Fruit fly (Drosophila melanogaster) whole organism, embryonic: ENCODE data around the gene eIF1.

Source experiments
- ATbp ChIP-seq: fragments of 200-800 bp; sonication (Bioruptor generic); optimal IDR thresholded peaks from 2 replicates; lab custom pipeline; 2017; ENCODE audit warnings: missing biosample characterization, mild to moderate bottlenecking, missing genetic modification characterization, missing genetic modification reagents
- Abd-B ChIP-seq: fragments of 200-800 bp; sonication (Bioruptor generic); optimal IDR thresholded peaks from 2 replicates; lab custom pipeline; 2018; ENCODE audit warnings: missing biosample characterization, mild to moderate bottlenecking, missing genetic modification characterization, moderate library complexity
- C15 ChIP-seq: fragments of 200-800 bp; sonication (Bioruptor generic); IDR thresholded peaks from 3 replicates; pipeline ENCODE4 v1.3.6; 2022; ENCODE audit warnings: missing biosample characterization, missing genetic modification characterization
- CG10267 ChIP-seq: fragments of 200-800 bp; sonication (Bioruptor generic); optimal IDR thresholded peaks from 2 replicates; lab custom pipeline; 2018; ENCODE audit warnings: missing biosample characterization, mild to moderate bottlenecking, missing genetic modification characterization, moderate library complexity
- CG10366 ChIP-seq: fragments of 200-800 bp; sonication (Bioruptor generic); IDR thresholded peaks from 2 replicates; pipeline ENCODE4 v1.3.6; 2022; ENCODE audit warnings: missing biosample characterization, missing genetic modification characterization
- CG11093 ChIP-seq: fragments of 200-800 bp; sonication (Bioruptor generic); IDR thresholded peaks from 3 replicates; pipeline ENCODE4 v1.3.6; 2022; ENCODE audit warnings: missing biosample characterization, missing genetic modification characterization
- CG15269 ChIP-seq: fragments of 200-800 bp; sonication (Bioruptor generic); optimal IDR thresholded peaks from 2 replicates; lab custom pipeline; 2018; ENCODE audit warnings: missing biosample characterization, mild to moderate bottlenecking, missing genetic modification characterization, moderate library complexity
- CG1602 ChIP-seq: fragments of 200-800 bp; sonication (Bioruptor generic); optimal IDR thresholded peaks from 3 replicates; lab custom pipeline; 2016; ENCODE audit warnings: missing biosample characterization, missing genetic modification characterization
- CG17328 ChIP-seq: fragments of 200-800 bp; sonication (Bioruptor generic); IDR thresholded peaks from 2 replicates; pipeline ENCODE4 v1.3.6; 2022; ENCODE audit warnings: missing biosample characterization, missing genetic modification characterization
- CG17568 ChIP-seq: fragments of 200-800 bp; sonication (Bioruptor generic); optimal IDR thresholded peaks from 2 replicates; lab custom pipeline; 2018; ENCODE audit warnings: missing biosample characterization, mild to moderate bottlenecking, missing genetic modification characterization, moderate library complexity
- CG17829 ChIP-seq: fragments of 200-800 bp; optimal IDR thresholded peaks from 2 replicates; lab custom pipeline; 2019; ENCODE audit warnings: missing biosample characterization, mild to moderate bottlenecking, missing genetic modification characterization, moderate library complexity
- CG18619 ChIP-seq: fragments of 200-800 bp; sonication (Bioruptor generic); optimal IDR thresholded peaks from 3 replicates; lab custom pipeline; 2017; ENCODE audit warnings: missing biosample characterization, mild to moderate bottlenecking, missing genetic modification characterization
- CG31224 ChIP-seq: fragments of 200-800 bp; sonication (Bioruptor generic); IDR thresholded peaks from 2 replicates; pipeline ENCODE4 v1.3.6; 2022; ENCODE audit warnings: missing biosample characterization, missing genetic modification characterization
- CG4854 ChIP-seq: fragments of 200-800 bp; sonication (Bioruptor generic); optimal IDR thresholded peaks from 2 replicates; lab custom pipeline; 2016; ENCODE audit warnings: missing biosample characterization, missing genetic modification characterization, inconsistent platforms
- CG6689 ChIP-seq: fragments of 200-800 bp; sonication (Bioruptor generic); IDR thresholded peaks from 2 replicates; pipeline ENCODE4 v1.3.6; 2022; ENCODE audit warnings: missing biosample characterization, missing genetic modification characterization
- CG6813 ChIP-seq: fragments of 200-800 bp; sonication (Bioruptor generic); optimal IDR thresholded peaks from 2 replicates; lab custom pipeline; 2017; ENCODE audit warnings: missing biosample characterization, missing genetic modification characterization, mild to moderate bottlenecking, moderate library complexity, missing genetic modification reagents
- CG8290 ChIP-seq, 3 experiments: fragments of 200-800 bp; sonication (Bioruptor generic); optimal IDR thresholded peaks; 2 replicates each; lab custom pipeline; 2016 to 2019; ENCODE audit warnings: missing biosample characterization in 3 of 3, missing genetic modification characterization in 3 of 3, mild to moderate bottlenecking in 2 of 3, moderate library complexity in 1 of 3
- CoRest ChIP-seq: fragments of 200-800 bp; sonication (Bioruptor generic); optimal IDR thresholded peaks from 3 replicates; lab custom pipeline; 2018; ENCODE audit warnings: missing biosample characterization, mild to moderate bottlenecking, missing genetic modification characterization, moderate library complexity
- D19B ChIP-seq: fragments of 200-800 bp; sonication (Bioruptor generic); optimal IDR thresholded peaks from 2 replicates; lab custom pipeline; 2017; ENCODE audit warnings: missing biosample characterization, mild to moderate bottlenecking, missing genetic modification characterization
- Dbx ChIP-seq: fragments of 200-800 bp; sonication (Bioruptor generic); IDR thresholded peaks from 3 replicates; pipeline ENCODE4 v1.3.6; 2022; ENCODE audit warnings: missing biosample characterization, missing genetic modification characterization
- HLH4C ChIP-seq: fragments of 200-800 bp; sonication (Bioruptor generic); IDR thresholded peaks from 3 replicates; pipeline ENCODE4 v1.3.6; 2022; ENCODE audit warnings: missing biosample characterization, missing genetic modification characterization; ENCODE audit not compliant: partially characterized antibody
- HLH54F ChIP-seq: fragments of 200-800 bp; sonication (Bioruptor generic); optimal IDR thresholded peaks from 3 replicates; lab custom pipeline; 2016; ENCODE audit warnings: missing biosample characterization, missing genetic modification characterization
- Hmx ChIP-seq: fragments of 200-800 bp; sonication (Bioruptor generic); optimal IDR thresholded peaks from 2 replicates; lab custom pipeline; 2016; ENCODE audit warnings: missing biosample characterization, missing genetic modification characterization
- Hr3 ChIP-seq: fragments of 200-800 bp; sonication (Bioruptor generic); optimal IDR thresholded peaks from 3 replicates; lab custom pipeline; 2016; ENCODE audit warnings: missing biosample characterization, missing genetic modification characterization
- Lpt ChIP-seq: fragments of >200 bp; optimal IDR thresholded peaks from 2 replicates; lab custom pipeline; 2018; ENCODE audit warnings: missing biosample characterization, missing genetic modification characterization
- Mrtf ChIP-seq: fragments of 200-800 bp; sonication (Bioruptor generic); IDR thresholded peaks from 3 replicates; pipeline ENCODE4 v1.3.6; 2022; ENCODE audit warnings: missing biosample characterization, missing genetic modification characterization
- NK7.1 ChIP-seq: fragments of 200-800 bp; sonication (Bioruptor generic); optimal IDR thresholded peaks from 3 replicates; lab custom pipeline; 2016; ENCODE audit warnings: missing biosample characterization, missing genetic modification characterization
- PHDP ChIP-seq: fragments of 200-800 bp; sonication (Bioruptor generic); optimal IDR thresholded peaks from 3 replicates; lab custom pipeline; 2018; ENCODE audit warnings: missing biosample characterization, mild to moderate bottlenecking, missing genetic modification characterization, moderate library complexity
- Spps ChIP-seq: fragments of 200-800 bp; sonication (Bioruptor generic); optimal IDR thresholded peaks from 2 replicates; lab custom pipeline; 2018; ENCODE audit warnings: missing biosample characterization, mild to moderate bottlenecking, missing genetic modification characterization
- bigmax ChIP-seq: fragments of 200-800 bp; sonication (Bioruptor generic); optimal IDR thresholded peaks from 2 replicates; lab custom pipeline; 2018; ENCODE audit warnings: missing biosample characterization, mild to moderate bottlenecking, missing genetic modification characterization
- br ChIP-seq: fragments of >200 bp; optimal IDR thresholded peaks from 2 replicates; lab custom pipeline; 2017
- cad ChIP-seq: fragments of >200 bp; optimal IDR thresholded peaks from 2 replicates; lab custom pipeline; 2017; ENCODE audit warnings: missing biosample characterization, missing genetic modification characterization
- eve ChIP-seq, 2 experiments: fragments of >200 bp; optimal IDR thresholded peaks; 2 replicates each; lab custom pipeline; 2017; ENCODE audit warnings: missing biosample characterization in 2 of 2, missing genetic modification characterization in 2 of 2
- fd96Cb ChIP-seq: fragments of 200-800 bp; sonication (Bioruptor generic); optimal IDR thresholded peaks from 2 replicates; lab custom pipeline; 2018; ENCODE audit warnings: missing biosample characterization, mild to moderate bottlenecking, missing genetic modification characterization, moderate library complexity
- kay ChIP-seq: fragments of 200-800 bp; sonication (Bioruptor generic); optimal IDR thresholded peaks from 2 replicates; lab custom pipeline; 2016; ENCODE audit warnings: missing biosample characterization, missing genetic modification characterization
- nom ChIP-seq: fragments of 200-800 bp; sonication (Bioruptor generic); optimal IDR thresholded peaks from 2 replicates; lab custom pipeline; 2017; ENCODE audit warnings: missing biosample characterization, missing genetic modification characterization, mild to moderate bottlenecking, moderate library complexity, missing genetic modification reagents
- oc ChIP-seq: fragments of 200-800 bp; sonication (Bioruptor generic); optimal IDR thresholded peaks from 2 replicates; lab custom pipeline; 2018; ENCODE audit warnings: missing biosample characterization, mild to moderate bottlenecking, missing genetic modification characterization, moderate library complexity
- pho ChIP-seq: fragments of 200-800 bp; sonication (Bioruptor generic); optimal IDR thresholded peaks from 2 replicates; lab custom pipeline; 2016; ENCODE audit warnings: missing biosample characterization, missing genetic modification characterization
- prd ChIP-seq, 3 experiments: fragments of >200 bp in 2 of 3; fragments of 200-800 bp in 1 of 3; sonication (Bioruptor generic) in 1 of 3; optimal IDR thresholded peaks in 2 of 3; IDR thresholded peaks in 1 of 3; 2 replicates in 2 of 3; 3 replicates in 1 of 3; pipeline versions ENCODE4 v1.3.6 to Lab custom; 2017 to 2022; ENCODE audit warnings: missing biosample characterization in 1 of 3, missing genetic modification characterization in 1 of 3
- psq ChIP-seq: fragments of 200-800 bp; sonication (Bioruptor generic); optimal IDR thresholded peaks from 2 replicates; lab custom pipeline; 2017; ENCODE audit warnings: missing biosample characterization, missing genetic modification characterization
- repo ChIP-seq: fragments of 200-800 bp; sonication (Bioruptor generic); optimal IDR thresholded peaks from 2 replicates; lab custom pipeline; 2016; ENCODE audit warnings: missing biosample characterization, missing genetic modification characterization
- sd ChIP-seq: fragments of 200-800 bp; sonication (Bioruptor generic); optimal IDR thresholded peaks from 3 replicates; lab custom pipeline; 2018; ENCODE audit warnings: missing biosample characterization, mild to moderate bottlenecking, missing genetic modification characterization, moderate library complexity
- sens ChIP-seq: fragments of 200-800 bp; sonication (Bioruptor generic); peaks from one replicate; lab custom pipeline; 2016; ENCODE audit warnings: missing biosample characterization, missing genetic modification characterization
- sens-2 ChIP-seq: fragments of 200-800 bp; sonication (Bioruptor generic); IDR thresholded peaks from 2 replicates; pipeline ENCODE4 v1.3.6; 2022; ENCODE audit warnings: missing biosample characterization, missing genetic modification characterization
- seq ChIP-seq: fragments of 200-800 bp; sonication (Bioruptor generic); IDR thresholded peaks from 2 replicates; pipeline ENCODE4 v1.3.6; 2022; ENCODE audit warnings: missing biosample characterization, missing genetic modification characterization
- twi ChIP-seq: fragments of 200-800 bp; optimal IDR thresholded peaks from 2 replicates; lab custom pipeline; 2019; ENCODE audit warnings: missing biosample characterization, mild to moderate bottlenecking, missing genetic modification characterization, moderate library complexity
- tx ChIP-seq: fragments of 200-800 bp; sonication (Bioruptor generic); optimal IDR thresholded peaks from 2 replicates; lab custom pipeline; 2016; ENCODE audit warnings: missing biosample characterization, missing genetic modification characterization
- unpg ChIP-seq: fragments of 200-800 bp; sonication (Bioruptor generic); optimal IDR thresholded peaks from 3 replicates; lab custom pipeline; 2018; ENCODE audit warnings: missing biosample characterization, mild to moderate bottlenecking, missing genetic modification characterization, moderate library complexity
- z ChIP-seq: fragments of 200-800 bp; sonication (Bioruptor generic); IDR thresholded peaks from 3 replicates; pipeline ENCODE4 v1.3.6; 2022; ENCODE audit warnings: missing biosample characterization, missing genetic modification characterization

eIF1 gene

DNA sequence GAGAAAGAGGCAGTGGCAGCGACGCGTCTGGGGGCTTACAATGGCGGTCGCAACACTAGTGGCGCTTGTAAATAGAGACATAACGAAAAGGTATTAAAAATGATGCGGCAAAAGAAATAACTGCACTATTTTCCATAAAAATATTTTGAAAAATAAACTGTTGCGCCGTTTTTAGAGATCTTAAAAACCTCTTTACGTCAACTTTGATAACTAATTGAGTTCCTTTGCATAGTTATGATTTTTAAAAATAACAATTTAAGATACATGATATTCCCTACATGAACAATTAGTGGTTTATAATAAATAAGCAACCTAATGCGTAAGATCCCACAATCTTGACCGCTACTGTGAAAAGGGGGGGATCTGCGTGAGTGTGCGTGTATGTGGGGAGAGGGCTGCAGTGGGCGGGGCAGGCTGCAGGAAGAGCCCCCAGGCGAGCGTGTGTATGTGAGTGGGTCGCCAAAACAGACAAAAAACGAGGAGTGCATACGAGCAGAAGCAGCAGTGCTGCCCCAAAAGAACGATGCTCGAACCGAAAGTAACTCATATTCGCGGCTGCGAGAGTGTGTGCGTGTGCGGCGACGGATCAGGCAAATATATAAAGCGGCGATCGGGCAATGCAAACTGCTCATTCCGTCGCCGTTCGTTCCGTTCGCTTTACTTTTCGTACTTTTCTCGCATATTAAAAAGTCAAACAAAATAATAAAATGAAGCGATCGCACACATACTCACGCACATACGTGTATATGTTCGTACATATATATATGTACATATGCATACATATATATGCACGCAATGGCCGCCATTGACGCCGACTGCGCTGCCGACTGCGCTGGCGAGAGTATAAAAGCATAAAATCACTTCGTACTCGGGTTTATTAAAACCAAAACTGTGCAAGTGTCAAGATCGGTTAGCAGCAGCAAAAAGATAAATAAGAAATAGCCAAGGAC lies 25.8 kb downstream of the eIF1 start:
- peak; percentile 1 for TF ChIP-seq Abd-B (GFP tag; lab: Kevin White, UChicago)
- TF ChIP-seq D19B, result no peak
- TF ChIP-seq Mrtf (GFP tag; lab: Robert Waterston, UW), result no peak
- TF ChIP-seq br (lab: Kevin White, UChicago), result no peak
- TF ChIP-seq fd96Cb (tag; lab: Kevin White, UChicago), result peak; percentile 38
- TF ChIP-seq CG8290 (GFP tag; optimal IDR thresholded peaks at IDR 0.05; lab: Kevin White, UChicago), result no peak
- no peak for TF ChIP-seq CG8290 (tag; optimal IDR thresholded peaks at IDR 0.05; lab: Kevin White, UChicago)
- peak; percentile 35 for TF ChIP-seq PHDP (tag; lab: Kevin White, UChicago)
- TF ChIP-seq HLH54F (GFP tag; lab: Kevin White, UChicago), result peak; percentile 23
- TF ChIP-seq CG10366, result no peak; the same call in 1 of the 2 replicates
- no peak for TF ChIP-seq tx (GFP tag; lab: Kevin White, UChicago)
- TF ChIP-seq NK7.1 (GFP tag; lab: Kevin White, UChicago), result no peak
- TF ChIP-seq psq, result no peak
- TF ChIP-seq eve (GFP tag; optimal IDR thresholded peaks at IDR 0.05; lab: Kevin White, UChicago), result peak in 1 of 2 experiments; percentile 73
- TF ChIP-seq CG15269 (tag; lab: Kevin White, UChicago), result peak; percentile 55
- TF ChIP-seq ATbp (GFP tag; lab: Kevin White, UChicago), result peak; percentile 35
- no peak for TF ChIP-seq CG17568 (GFP tag; lab: Kevin White, UChicago)
- peak; percentile 21 for TF ChIP-seq unpg (GFP tag; lab: Kevin White, UChicago)
- TF ChIP-seq pho (GFP tag; lab: Kevin White, UChicago), result no peak
- no peak for TF ChIP-seq sens-2 (GFP tag; lab: Robert Waterston, UW)
- TF ChIP-seq CG1602, result peak; percentile 34
- no peak for TF ChIP-seq repo (GFP tag; lab: Kevin White, UChicago)
- TF ChIP-seq CG17328 (GFP tag; lab: Robert Waterston, UW), result no peak
- TF ChIP-seq CG18619, result peak; percentile 45
- no peak for TF ChIP-seq Dbx
- no peak for TF ChIP-seq z (GFP tag; lab: Robert Waterston, UW)
- TF ChIP-seq Hmx (GFP tag; lab: Kevin White, UChicago), result peak; percentile 2
- no peak for TF ChIP-seq CG4854
- no peak for TF ChIP-seq cad (GFP tag; lab: Kevin White, UChicago)
- peak; percentile 18 for TF ChIP-seq Hr3
- no peak for TF ChIP-seq CG31224
- TF ChIP-seq seq (GFP tag; lab: Robert Waterston, UW), result peak; percentile 53
- TF ChIP-seq kay (GFP tag; lab: Kevin White, UChicago), result no peak
- no peak for TF ChIP-seq C15 (GFP tag; lab: Robert Waterston, UW)
- no peak for TF ChIP-seq sd (tag; lab: Kevin White, UChicago)
- TF ChIP-seq sens (GFP tag; lab: Kevin White, UChicago), result no peak
- TF ChIP-seq twi (tag; lab: Kevin White, UChicago), result no peak
- no peak for TF ChIP-seq Lpt (GFP tag; lab: Kevin White, UChicago)
- TF ChIP-seq HLH4C, result no peak
- peak; percentile 29 for TF ChIP-seq oc (tag; lab: Kevin White, UChicago)
- TF ChIP-seq CG6689 (GFP tag; lab: Robert Waterston, UW), result peak; percentile 41
- no peak for TF ChIP-seq CG11093
- TF ChIP-seq bigmax (GFP tag; lab: Kevin White, UChicago), result no peak
- TF ChIP-seq Spps (tag; lab: Kevin White, UChicago), result no peak
- peak; percentile 21 for TF ChIP-seq CG17829 (tag; lab: Kevin White, UChicago)
- TF ChIP-seq CG10267 (tag; lab: Kevin White, UChicago), result peak; percentile 0
- no peak for TF ChIP-seq prd (optimal IDR thresholded peaks at IDR 0.05; lab: Kevin White, UChicago)
- peak; percentile 23; the same call in 1 of the 3 replicates for TF ChIP-seq prd (GFP tag; IDR thresholded peaks at IDR 0.05; lab: Robert Waterston, UW)
- TF ChIP-seq nom, result peak; percentile 95
- TF ChIP-seq CoRest, result peak; percentile 66
- no peak for TF ChIP-seq CG6813 (GFP tag; lab: Kevin White, UChicago)
